Fruit fly (Drosophila melanogaster) whole organism, prepupa: ENCODE results near the gene Gr28a.

ENCODE experiments used
- CG10631 ChIP-seq: fragments of 200-800 bp; sonication (Bioruptor generic); optimal IDR thresholded peaks from 2 replicates; lab custom pipeline; 2016; ENCODE audit warnings: missing biosample characterization, missing genetic modification characterization
- CG10669 ChIP-seq: fragments of 200-800 bp; sonication (Bioruptor generic); optimal IDR thresholded peaks from 3 replicates; lab custom pipeline; 2018; ENCODE audit warnings: missing biosample characterization, mild to moderate bottlenecking, missing genetic modification characterization, moderate library complexity
- CG11294 ChIP-seq: fragments of 200-800 bp; sonication (Bioruptor generic); IDR thresholded peaks from 2 replicates; pipeline ENCODE4 v1.3.6; 2022; ENCODE audit warnings: missing biosample characterization, missing genetic modification characterization
- CG11902 ChIP-seq: fragments of 200-800 bp; sonication (Bioruptor generic); optimal IDR thresholded peaks from 3 replicates; lab custom pipeline; 2016; ENCODE audit warnings: missing biosample characterization, missing genetic modification characterization
- CG15336 ChIP-seq: fragments of 200-800 bp; sonication (Bioruptor generic); IDR thresholded peaks from 2 replicates; pipeline ENCODE4 v1.3.6; 2022; ENCODE audit warnings: missing biosample characterization, missing genetic modification characterization
- CG16779 ChIP-seq: fragments of 200-800 bp; sonication (Bioruptor generic); optimal IDR thresholded peaks from 3 replicates; lab custom pipeline; 2017; ENCODE audit warnings: missing biosample characterization, mild to moderate bottlenecking, missing genetic modification characterization
- CG3032 ChIP-seq: fragments of 200-800 bp; optimal IDR thresholded peaks from 2 replicates; lab custom pipeline; 2019; ENCODE audit warnings: missing biosample characterization, mild to moderate bottlenecking, missing genetic modification characterization, moderate library complexity
- CG31627 ChIP-seq: fragments of 200-800 bp; sonication (Bioruptor generic); optimal IDR thresholded peaks from 3 replicates; lab custom pipeline; 2016; ENCODE audit warnings: missing biosample characterization, missing genetic modification characterization
- CG32006 ChIP-seq: fragments of 200-800 bp; sonication (Bioruptor generic); optimal IDR thresholded peaks from 3 replicates; lab custom pipeline; 2017; ENCODE audit warnings: missing biosample characterization, mild to moderate bottlenecking, missing genetic modification characterization
- CG34406 ChIP-seq: fragments of 200-800 bp; sonication (Bioruptor generic); optimal IDR thresholded peaks from 3 replicates; lab custom pipeline; 2016; ENCODE audit warnings: missing biosample characterization, missing genetic modification characterization
- CG3919 ChIP-seq: fragments of 200-800 bp; sonication (Bioruptor generic); optimal IDR thresholded peaks from 3 replicates; lab custom pipeline; 2016; ENCODE audit warnings: missing biosample characterization, missing genetic modification characterization
- CG4318 ChIP-seq: fragments of 200-800 bp; sonication (Bioruptor generic); optimal IDR thresholded peaks from 3 replicates; lab custom pipeline; 2017; ENCODE audit warnings: missing biosample characterization, mild to moderate bottlenecking, missing genetic modification characterization
- CG6163 ChIP-seq: fragments of 200-800 bp; sonication (Bioruptor generic); IDR thresholded peaks from 3 replicates; pipeline ENCODE4 v1.3.6; 2022; ENCODE audit warnings: missing biosample characterization, missing genetic modification characterization
- CG6276 ChIP-seq: fragments of 200-800 bp; sonication (Bioruptor generic); optimal IDR thresholded peaks from 2 replicates; lab custom pipeline; 2017; ENCODE audit warnings: missing biosample characterization, mild to moderate bottlenecking, missing genetic modification characterization
- CG6792 ChIP-seq: fragments of 200-800 bp; sonication (Bioruptor generic); optimal IDR thresholded peaks from 3 replicates; lab custom pipeline; 2016; ENCODE audit warnings: missing biosample characterization, missing genetic modification characterization
- CG6854 ChIP-seq: fragments of 200-800 bp; sonication (Bioruptor generic); optimal IDR thresholded peaks from 2 replicates; lab custom pipeline; 2017; ENCODE audit warnings: missing biosample characterization, mild to moderate bottlenecking, missing genetic modification characterization
- CG8119 ChIP-seq: fragments of 200-800 bp; sonication (Bioruptor generic); IDR thresholded peaks from 3 replicates; pipeline ENCODE4 v1.3.6; 2022; ENCODE audit warnings: missing biosample characterization, missing genetic modification characterization
- CG8319 ChIP-seq: fragments of 200-800 bp; sonication (Bioruptor generic); optimal IDR thresholded peaks from 3 replicates; lab custom pipeline; 2016; ENCODE audit warnings: missing biosample characterization, missing genetic modification characterization
- CG8632 ChIP-seq: fragments of 200-800 bp; sonication (Bioruptor generic); optimal IDR thresholded peaks from 3 replicates; lab custom pipeline; 2016; ENCODE audit warnings: missing biosample characterization, missing genetic modification characterization
- Eip75B ChIP-seq: fragments of 200-800 bp; sonication (Bioruptor generic); optimal IDR thresholded peaks from 3 replicates; lab custom pipeline; 2016; ENCODE audit warnings: missing biosample characterization, missing genetic modification characterization
- Eip78C ChIP-seq: fragments of 200-800 bp; sonication (Bioruptor generic); peaks from one replicate; lab custom pipeline; 2016; ENCODE audit warnings: missing biosample characterization, missing genetic modification characterization
- Eip93F ChIP-seq: fragments of 200-800 bp; sonication (Bioruptor generic); optimal IDR thresholded peaks from 2 replicates; lab custom pipeline; 2016; ENCODE audit warnings: missing biosample characterization, mild to moderate bottlenecking, missing genetic modification characterization
- Ets21C ChIP-seq: fragments of 200-800 bp; sonication (Bioruptor generic); optimal IDR thresholded peaks from 3 replicates; lab custom pipeline; 2016; ENCODE audit warnings: missing biosample characterization, missing genetic modification characterization
- Ets96B ChIP-seq: fragments of 200-800 bp; optimal IDR thresholded peaks from 2 replicates; lab custom pipeline; 2019; ENCODE audit warnings: missing biosample characterization, mild to moderate bottlenecking, missing genetic modification characterization, moderate library complexity
- Gug ChIP-seq: fragments of 200-800 bp; sonication (Bioruptor generic); IDR thresholded peaks from 2 replicates; pipeline ENCODE4 v1.3.6; 2022; ENCODE audit warnings: missing biosample characterization, missing genetic modification characterization
- Hr38 ChIP-seq: sonication (Bioruptor generic); optimal IDR thresholded peaks from 2 replicates; lab custom pipeline; 2016; ENCODE audit warnings: missing biosample characterization, missing genetic modification characterization
- Hr4 ChIP-seq: fragments of 200-800 bp; sonication (Bioruptor generic); optimal IDR thresholded peaks from 3 replicates; lab custom pipeline; 2016; ENCODE audit warnings: missing biosample characterization, missing genetic modification characterization
- Lpt ChIP-seq: fragments of 200-800 bp; sonication (Bioruptor generic); optimal IDR thresholded peaks from 3 replicates; lab custom pipeline; 2016; ENCODE audit warnings: missing biosample characterization, missing genetic modification characterization
- Met ChIP-seq: fragments of 200-800 bp; sonication (Bioruptor generic); optimal IDR thresholded peaks from 3 replicates; lab custom pipeline; 2016; ENCODE audit warnings: missing biosample characterization, missing genetic modification characterization
- OdsH ChIP-seq: fragments of 200-800 bp; sonication (Bioruptor generic); optimal IDR thresholded peaks from 3 replicates; lab custom pipeline; 2016; ENCODE audit warnings: missing biosample characterization, missing genetic modification characterization
- Smox ChIP-seq: fragments of 200-800 bp; sonication (Bioruptor generic); optimal IDR thresholded peaks from 3 replicates; lab custom pipeline; 2016; ENCODE audit warnings: missing biosample characterization, missing genetic modification characterization
- Sox102F ChIP-seq: fragments of 200-800 bp; sonication (Bioruptor generic); optimal IDR thresholded peaks from 2 replicates; lab custom pipeline; 2016; ENCODE audit warnings: missing biosample characterization, mild to moderate bottlenecking, missing genetic modification characterization
- Sox14 ChIP-seq: fragments of 200-800 bp; sonication (Bioruptor generic); optimal IDR thresholded peaks from 3 replicates; lab custom pipeline; 2016; ENCODE audit warnings: missing biosample characterization, missing genetic modification characterization
- Sox15 ChIP-seq: fragments of 200-800 bp; sonication (Bioruptor generic); optimal IDR thresholded peaks from 3 replicates; lab custom pipeline; 2016; ENCODE audit warnings: missing biosample characterization, missing genetic modification characterization
- achi ChIP-seq: fragments of 200-800 bp; sonication (Bioruptor generic); optimal IDR thresholded peaks from 3 replicates; lab custom pipeline; 2016; ENCODE audit warnings: missing biosample characterization, missing genetic modification characterization
- acj6 ChIP-seq: fragments of 200-800 bp; sonication (Bioruptor generic); optimal IDR thresholded peaks from 3 replicates; lab custom pipeline; 2016; ENCODE audit warnings: missing biosample characterization, missing genetic modification characterization
- cyc ChIP-seq: fragments of 200-800 bp; sonication (Bioruptor generic); optimal IDR thresholded peaks from 3 replicates; lab custom pipeline; 2016; ENCODE audit warnings: missing biosample characterization, missing genetic modification characterization
- dac ChIP-seq: fragments of 200-800 bp; sonication (Bioruptor generic); optimal IDR thresholded peaks from 2 replicates; lab custom pipeline; 2017; ENCODE audit warnings: missing biosample characterization, mild to moderate bottlenecking, missing genetic modification characterization
- fkh ChIP-seq: fragments of 200-800 bp; sonication (Bioruptor generic); optimal IDR thresholded peaks from 3 replicates; lab custom pipeline; 2017; ENCODE audit warnings: missing biosample characterization, mild to moderate bottlenecking, missing genetic modification characterization, moderate library complexity
- lz ChIP-seq: fragments of 200-800 bp; sonication (Bioruptor generic); optimal IDR thresholded peaks from 3 replicates; lab custom pipeline; 2016; ENCODE audit warnings: missing biosample characterization, missing genetic modification characterization
- net ChIP-seq: fragments of 200-800 bp; sonication (Bioruptor generic); optimal IDR thresholded peaks from 3 replicates; lab custom pipeline; 2016; ENCODE audit warnings: missing biosample characterization, missing genetic modification characterization
- pdm3 ChIP-seq: fragments of 200-800 bp; sonication (Bioruptor generic); optimal IDR thresholded peaks from 3 replicates; lab custom pipeline; 2016; ENCODE audit warnings: missing biosample characterization, missing genetic modification characterization
- salr ChIP-seq, 2 experiments: fragments of 200-800 bp; sonication (Bioruptor generic); optimal IDR thresholded peaks; 3 replicates each; lab custom pipeline; 2016 to 2018; ENCODE audit warnings: missing biosample characterization in 2 of 2, missing genetic modification characterization in 2 of 2, mild to moderate bottlenecking in 1 of 2
- svp ChIP-seq: fragments of 200-800 bp; sonication (Bioruptor generic); peaks from one replicate; lab custom pipeline; 2016; ENCODE audit warnings: missing biosample characterization, missing genetic modification characterization
- topi ChIP-seq: fragments of 200-800 bp; sonication (Bioruptor generic); optimal IDR thresholded peaks from 3 replicates; lab custom pipeline; 2016; ENCODE audit warnings: missing biosample characterization, missing genetic modification characterization

Gene Gr28a

DNA sequence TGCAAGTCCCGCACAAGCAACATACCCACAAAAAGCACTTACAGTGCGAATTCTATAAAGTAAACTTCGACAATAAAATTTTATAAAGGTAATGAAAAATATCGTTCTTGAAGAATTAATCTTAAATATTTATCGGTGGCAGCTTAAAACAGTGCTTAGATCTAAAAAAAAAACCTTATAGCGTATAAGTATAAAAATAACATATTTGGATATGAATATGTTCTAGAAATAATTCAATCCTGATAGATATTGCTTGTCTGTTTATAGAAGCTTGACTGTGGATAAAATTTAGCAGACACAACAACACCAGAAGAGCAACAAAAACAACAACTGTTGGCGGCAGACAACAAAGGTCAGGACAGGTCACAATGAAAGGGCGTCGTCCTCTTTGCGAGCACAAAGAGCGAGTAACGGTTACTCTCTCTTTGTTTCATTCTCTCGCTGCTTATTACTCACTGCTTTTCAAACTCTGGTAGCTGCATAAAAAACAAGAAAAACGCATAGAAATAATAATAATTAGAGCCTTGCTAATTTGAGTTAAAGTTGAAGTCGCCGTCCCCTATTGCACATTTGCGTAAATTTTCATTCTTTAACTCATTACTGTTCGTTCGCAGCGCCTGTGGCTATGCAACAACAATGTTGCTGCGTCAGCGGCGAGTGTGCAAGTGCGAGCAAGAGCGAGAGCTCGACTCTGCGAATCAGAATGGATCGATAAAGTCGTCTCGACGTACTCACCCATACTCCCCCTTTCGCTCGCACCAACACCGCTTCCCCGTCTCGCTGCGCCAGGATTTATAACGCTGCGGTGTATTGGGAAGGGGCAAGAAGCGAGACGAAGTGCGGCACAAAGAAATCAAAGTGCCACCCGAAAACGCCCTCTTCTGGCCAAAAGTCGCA, 34.4 kb downstream of the Gr28a start (continued):
- TF ChIP-seq CG15336 (GFP tag; lab: Robert Waterston, UW) (peak; percentile 64), Eip75B (GFP tag; lab: Kevin White, UChicago) (peak; percentile 78), cyc (peak; percentile 69), net (GFP tag; lab: Kevin White, UChicago) (no peak), Hr4 (peak; percentile 44), CG6792 (GFP tag; lab: Kevin White, UChicago) (peak; percentile 45), CG11294 (GFP tag; lab: Robert Waterston, UW) (0 out of 2 replicates have a peak, but pooled peaks have one; percentile 11), Met (GFP tag; lab: Kevin White, UChicago) (peak; percentile 92), Ets21C (GFP tag; lab: Kevin White, UChicago) (peak; percentile 62), Gug (no peak), CG6854 (GFP tag; lab: Kevin White, UChicago) (peak; percentile 31), pdm3 (GFP tag; lab: Kevin White, UChicago) (peak; percentile 65), Lpt (GFP tag; lab: Kevin White, UChicago) (no peak), CG6163 (GFP tag; lab: Robert Waterston, UW) (peak; percentile 65), svp (peak; percentile 95), Eip78C (GFP tag; lab: Kevin White, UChicago) (peak; percentile 86), CG4318 (GFP tag; lab: Kevin White, UChicago) (peak; percentile 38), CG10631 (GFP tag; lab: Kevin White, UChicago) (peak; percentile 78), Sox15 (GFP tag; lab: Kevin White, UChicago) (no peak), Sox102F (GFP tag; lab: Kevin White, UChicago) (peak; percentile 79), CG11902 (GFP tag; lab: Kevin White, UChicago) (peak; percentile 40), Ets96B (tag; lab: Kevin White, UChicago) (peak; percentile 58), CG8119 (peak; percentile 67), CG34406 (peak; percentile 70), CG6276 (GFP tag; lab: Kevin White, UChicago) (peak; percentile 34), Eip93F (GFP tag; lab: Kevin White, UChicago) (no peak), CG16779 (tag; lab: Kevin White, UChicago) (peak; percentile 44), CG8632 (GFP tag; lab: Kevin White, UChicago) (peak; percentile 49), fkh (GFP tag; lab: Kevin White, UChicago) (no peak), CG3919 (GFP tag; lab: Kevin White, UChicago) (peak; percentile 53), lz (GFP tag; lab: Kevin White, UChicago) (peak; percentile 85), salr (GFP tag; optimal IDR thresholded peaks at IDR 0.05; lab: Kevin White, UChicago) (peak in 1 of 2 experiments; percentile 43)

DNA sequence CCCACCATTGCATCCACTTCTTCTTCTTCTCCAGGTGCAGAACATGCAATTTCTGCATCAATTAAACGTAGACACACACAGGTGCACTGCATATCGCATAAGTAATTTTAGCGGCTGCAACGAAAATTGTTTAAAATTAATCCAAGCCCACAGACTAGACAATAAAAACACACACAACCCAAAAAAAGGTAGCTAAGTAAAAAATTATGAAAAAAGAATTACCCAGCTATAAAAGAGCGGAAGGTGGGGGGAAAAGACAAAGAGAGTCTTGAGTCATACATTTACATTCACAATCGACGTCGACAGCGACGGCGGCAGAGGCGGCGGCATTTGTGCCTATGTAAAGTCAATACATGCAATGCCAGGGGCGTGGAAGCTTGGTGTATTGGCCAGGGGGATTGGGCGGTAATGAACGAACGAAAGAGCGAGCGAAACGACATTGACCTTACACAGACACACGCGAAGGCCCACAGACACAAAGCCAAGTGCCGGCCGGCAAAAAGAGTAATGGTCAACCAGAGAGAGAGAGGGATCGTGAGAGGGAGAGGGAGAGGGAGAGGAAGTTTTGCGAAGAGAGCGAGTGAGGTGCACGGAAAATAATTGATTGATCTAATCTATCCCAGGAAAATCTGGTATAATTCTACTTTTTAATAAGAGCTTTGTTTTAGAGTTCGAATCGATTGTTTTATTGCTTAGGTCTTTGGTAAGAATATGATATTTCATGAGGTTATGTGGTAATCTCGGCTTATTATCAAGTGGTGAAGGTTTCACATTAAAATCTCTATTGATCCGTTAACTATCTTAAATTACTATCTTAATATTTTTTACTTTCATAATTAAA, 35.6 kb downstream of the Gr28a start:
- peak; percentile 39 for TF ChIP-seq dac (GFP tag; lab: Kevin White, UChicago)
- peak; percentile 65 for TF ChIP-seq pdm3 (GFP tag; lab: Kevin White, UChicago)
- TF ChIP-seq lz (GFP tag; lab: Kevin White, UChicago) = peak; percentile 83
- TF ChIP-seq CG10669 = peak; percentile 72
- TF ChIP-seq CG10631 (GFP tag; lab: Kevin White, UChicago) = peak; percentile 87
- peak; percentile 75 for TF ChIP-seq CG3919 (GFP tag; lab: Kevin White, UChicago)
- TF ChIP-seq CG11294 (GFP tag; lab: Robert Waterston, UW) = 0 out of 2 replicates have a peak, but pooled peaks have one; percentile 48
- TF ChIP-seq acj6 (GFP tag; lab: Kevin White, UChicago) = peak; percentile 86
- peak; percentile 84 for TF ChIP-seq topi (GFP tag; lab: Kevin White, UChicago)
- peak; percentile 42 for TF ChIP-seq CG11902 (GFP tag; lab: Kevin White, UChicago)
- TF ChIP-seq Sox14 (GFP tag; lab: Kevin White, UChicago) = peak; percentile 84
- no peak for TF ChIP-seq Hr38 (GFP tag; lab: Kevin White, UChicago)
- peak; percentile 77 for TF ChIP-seq CG3032
- peak; percentile 68 for TF ChIP-seq CG6276 (GFP tag; lab: Kevin White, UChicago)
- peak; percentile 89 for TF ChIP-seq achi (GFP tag; lab: Kevin White, UChicago)
- peak; percentile 67 for TF ChIP-seq net (GFP tag; lab: Kevin White, UChicago)
- peak; percentile 59; the same call in 1 of the 3 replicates for TF ChIP-seq CG6163 (GFP tag; lab: Robert Waterston, UW)
- TF ChIP-seq Eip75B (GFP tag; lab: Kevin White, UChicago) = peak; percentile 62
- peak; percentile 87 for TF ChIP-seq CG32006 (GFP tag; lab: Kevin White, UChicago)
- peak; percentile 47 for TF ChIP-seq Lpt (GFP tag; lab: Kevin White, UChicago)
- TF ChIP-seq OdsH (GFP tag; lab: Kevin White, UChicago) = peak; percentile 85
- TF ChIP-seq Eip78C (GFP tag; lab: Kevin White, UChicago) = peak; percentile 96
- TF ChIP-seq Smox (GFP tag; lab: Kevin White, UChicago) = peak; percentile 80
- peak; percentile 80 for TF ChIP-seq Sox102F (GFP tag; lab: Kevin White, UChicago)
- TF ChIP-seq fkh (GFP tag; lab: Kevin White, UChicago) = peak; percentile 70
- TF ChIP-seq CG31627 (GFP tag; lab: Kevin White, UChicago) = peak; percentile 83
- TF ChIP-seq CG8319 = peak; percentile 68
- peak; percentile 98 for TF ChIP-seq svp
